Worm (Caenorhabditis elegans): ENCODE data around the gene prp-39.

Gene prp-39

DNA sequence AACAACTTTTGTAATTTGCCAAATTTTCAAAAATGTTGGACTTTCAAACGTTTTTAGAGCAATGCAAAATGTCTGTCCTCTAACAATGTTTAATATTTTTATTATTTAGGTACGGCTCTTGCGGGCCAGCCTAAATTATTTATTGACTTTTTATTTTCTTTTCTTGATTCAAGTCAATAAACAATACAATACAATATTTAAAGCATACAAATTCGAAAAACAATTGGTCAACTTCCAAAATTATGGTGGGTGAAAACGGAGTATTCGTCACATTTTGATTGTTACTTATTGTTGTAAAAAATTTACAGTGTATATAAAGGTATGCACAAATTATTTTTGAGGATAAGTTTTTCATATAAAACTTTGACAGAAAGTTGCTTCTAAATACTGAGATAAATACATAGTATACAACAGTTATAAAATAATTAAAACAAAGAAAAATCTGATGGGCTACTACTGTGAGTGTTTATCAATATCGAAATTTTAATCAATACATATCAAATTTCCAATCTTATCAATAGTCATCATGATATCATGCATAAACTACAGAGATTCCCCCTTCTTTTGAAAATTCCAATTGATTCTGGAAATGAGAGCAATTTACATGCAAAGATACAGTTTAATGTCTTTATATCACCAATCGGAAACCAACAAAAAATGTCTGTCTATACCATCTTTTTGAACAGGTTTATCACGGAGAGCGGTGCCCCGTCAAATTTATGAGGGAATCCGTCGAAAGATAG, 9.4 kb upstream of the prp-39 start, which contains the start of gene F25B4.8:
Gene F25B4.8 (minus strand): TSS at position 51 of the 743 bp plus-strand sequence.
- TF ChIP-seq blmp-1 (tag; optimal IDR thresholded peaks at IDR 0.05) (peak; percentile 35), efl-1 (optimal IDR thresholded peaks at IDR 0.05) (no peak), efl-1 (GFP tag; optimal IDR thresholded peaks at IDR 0.05 in 1 of 2) (peak in 1 of 2 experiments; percentile 84), elt-3 (tag; optimal IDR thresholded peaks at IDR 0.05) (peak in 2 of 6 experiments; percentile 20 to 46), fos-1 (tag; optimal IDR thresholded peaks at IDR 0.05) (no peak), unc-130 (tag; optimal IDR thresholded peaks at IDR 0.05) (no peak)

ce11 chrV:5687115-5687979, 4.9 kb upstream of the prp-39 start, which contains the start of gene F25B4.7:
TSS of gene F25B4.7 (minus strand) at chrV:5687226.
- TF ChIP-seq unc-130 (tag; optimal IDR thresholded peaks at IDR 0.05), result no peak
- no peak for TF ChIP-seq ces-1 (GFP tag; optimal IDR thresholded peaks at IDR 0.05)
- no peak for TF ChIP-seq unc-62 (GFP tag; optimal IDR thresholded peaks at IDR 0.05)
- no peak for TF ChIP-seq pqm-1 (tag; optimal IDR thresholded peaks at IDR 0.05)
- no peak for TF ChIP-seq jun-1 (tag; optimal IDR thresholded peaks at IDR 0.05)
- peak; percentile 53 for TF ChIP-seq mep-1 (tag; optimal IDR thresholded peaks at IDR 0.05)
- no peak for TF ChIP-seq fos-1 (tag; optimal IDR thresholded peaks at IDR 0.05)
- TF ChIP-seq sox-4 (tag; optimal IDR thresholded peaks at IDR 0.05), result no peak
- no peak for TF ChIP-seq elt-2 (tag; optimal IDR thresholded peaks at IDR 0.05)
- no peak for TF ChIP-seq mef-2 (tag; optimal IDR thresholded peaks at IDR 0.05)
- TF ChIP-seq ceh-8 (GFP tag; optimal IDR thresholded peaks at IDR 0.05), result no peak
- TF ChIP-seq sptf-1 (tag; optimal IDR thresholded peaks at IDR 0.05), result no peak
- TF ChIP-seq lin-39 (tag; optimal IDR thresholded peaks at IDR 0.05), result no peak
- no peak for TF ChIP-seq nhr-76 (tag; optimal IDR thresholded peaks at IDR 0.05)
- no peak for TF ChIP-seq ceh-88 (GFP tag; IDR thresholded peaks at IDR 0.05)
- no peak for TF ChIP-seq zag-1 (tag; optimal IDR thresholded peaks at IDR 0.05)
- no peak for TF ChIP-seq C04F5.9 (tag; optimal IDR thresholded peaks at IDR 0.05)
- TF ChIP-seq isw-1 (GFP tag; IDR thresholded peaks at IDR 0.05), result no peak
- no peak for TF ChIP-seq hlh-4 (tag; optimal IDR thresholded peaks at IDR 0.05)
- TF ChIP-seq F16B12.6 (tag; optimal IDR thresholded peaks at IDR 0.05), result no peak
- peak; percentile 24 for TF ChIP-seq snpc-4 (tag; optimal IDR thresholded peaks at IDR 0.05)
- TF ChIP-seq ztf-11 (tag; optimal IDR thresholded peaks at IDR 0.05), result no peak
- TF ChIP-seq nhr-47 (tag; optimal IDR thresholded peaks at IDR 0.05), result no peak
- no peak for TF ChIP-seq lir-3 (tag; optimal IDR thresholded peaks at IDR 0.05; ENCODE audit: poor library complexity)
- TF ChIP-seq swsn-7 (tag; optimal IDR thresholded peaks at IDR 0.05), result no peak
- peak in 1 of 2 experiments; percentile 8 for TF ChIP-seq lin-35 (GFP tag; optimal IDR thresholded peaks at IDR 0.05)
- no peak for TF ChIP-seq ets-5 (GFP tag; IDR thresholded peaks at IDR 0.05)
- TF ChIP-seq nhr-20 (tag; optimal IDR thresholded peaks at IDR 0.05), result peak; percentile 57
- TF ChIP-seq nhr-77 (tag; optimal IDR thresholded peaks at IDR 0.05), result no peak
- no peak for TF ChIP-seq hpl-2 (GFP tag; optimal IDR thresholded peaks at IDR 0.05)
- peak; percentile 80 for TF ChIP-seq nhr-85 (tag)
- TF ChIP-seq nhr-11 (tag; optimal IDR thresholded peaks at IDR 0.05), result no peak
- TF ChIP-seq ztf-4 (tag; optimal IDR thresholded peaks at IDR 0.05), result no peak
- TF ChIP-seq skn-1 (tag; optimal IDR thresholded peaks at IDR 0.05), result peak; percentile 6
- TF ChIP-seq ama-1 (optimal IDR thresholded peaks at IDR 0.05), result no peak
- no peak for TF ChIP-seq ceh-63 (GFP tag; optimal IDR thresholded peaks at IDR 0.05)
- TF ChIP-seq zip-4 (GFP tag; optimal IDR thresholded peaks at IDR 0.05), result no peak
- no peak for TF ChIP-seq C34B4.2 (tag; optimal IDR thresholded peaks at IDR 0.05)
- TF ChIP-seq nhr-90 (tag; optimal IDR thresholded peaks at IDR 0.05; ENCODE audit: poor library complexity), result no peak
- TF ChIP-seq mab-9 (GFP tag; IDR thresholded peaks at IDR 0.05), result no peak
- TF ChIP-seq nhr-12 (tag; optimal IDR thresholded peaks at IDR 0.05), result no peak
- no peak for TF ChIP-seq ceh-90 (tag; optimal IDR thresholded peaks at IDR 0.05)
- TF ChIP-seq rnt-1 (tag; optimal IDR thresholded peaks at IDR 0.05), result peak; percentile 5
- no peak for TF ChIP-seq mdl-1 (tag; optimal IDR thresholded peaks at IDR 0.05)
- TF ChIP-seq lsy-2 (tag; optimal IDR thresholded peaks at IDR 0.05), result peak in 1 of 2 experiments; percentile 47
